Fruit fly (Drosophila melanogaster) whole organism, embryonic: ENCODE measurements around the gene Fas2.

Experiments
- CG11504 ChIP-seq: fragments of 200-800 bp; sonication (Bioruptor generic); optimal IDR thresholded peaks from 3 replicates; lab custom pipeline; 2019; ENCODE audit warnings: missing biosample characterization, mild to moderate bottlenecking, missing genetic modification characterization, moderate library complexity
- CG12299 ChIP-seq: fragments of 200-800 bp; sonication (Bioruptor generic); optimal IDR thresholded peaks from 2 replicates; lab custom pipeline; 2018; ENCODE audit warnings: missing biosample characterization, mild to moderate bottlenecking, missing genetic modification characterization
- CG13424 ChIP-seq: fragments of 200-800 bp; sonication (Bioruptor generic); optimal IDR thresholded peaks from 2 replicates; lab custom pipeline; 2019; ENCODE audit warnings: missing biosample characterization, mild to moderate bottlenecking, missing genetic modification characterization, moderate library complexity
- CG15696 ChIP-seq: fragments of 200-800 bp; sonication (Bioruptor generic); optimal IDR thresholded peaks from 2 replicates; lab custom pipeline; 2019; ENCODE audit warnings: missing biosample characterization, mild to moderate bottlenecking, missing genetic modification characterization, moderate library complexity
- CG1602 ChIP-seq: fragments of 200-800 bp; sonication (Bioruptor generic); optimal IDR thresholded peaks from 3 replicates; lab custom pipeline; 2016; ENCODE audit warnings: missing biosample characterization, missing genetic modification characterization
- CG17186 ChIP-seq: fragments of 200-800 bp; sonication (Bioruptor generic); optimal IDR thresholded peaks from 3 replicates; lab custom pipeline; 2017; ENCODE audit warnings: missing biosample characterization, missing genetic modification reagents, missing genetic modification characterization
- CG17359 ChIP-seq: fragments of 200-800 bp; sonication (Bioruptor generic); optimal IDR thresholded peaks from 3 replicates; lab custom pipeline; 2018; ENCODE audit warnings: missing biosample characterization, mild to moderate bottlenecking, missing genetic modification characterization, moderate library complexity
- CG1832 ChIP-seq: fragments of 200-800 bp; sonication (Bioruptor generic); optimal IDR thresholded peaks from 2 replicates; lab custom pipeline; 2017; ENCODE audit warnings: missing biosample characterization, mild to moderate bottlenecking, missing genetic modification characterization, inconsistent platforms
- CG18599 ChIP-seq: fragments of 200-800 bp; sonication (Bioruptor generic); optimal IDR thresholded peaks from 3 replicates; lab custom pipeline; 2017; ENCODE audit warnings: missing biosample characterization, missing genetic modification characterization, mild to moderate bottlenecking, moderate library complexity, missing genetic modification reagents
- CG2116 ChIP-seq: fragments of 200-800 bp; sonication (Bioruptor generic); optimal IDR thresholded peaks from 3 replicates; lab custom pipeline; 2018; ENCODE audit warnings: missing biosample characterization, mild to moderate bottlenecking, missing genetic modification characterization
- CG2199 ChIP-seq: fragments of 200-800 bp; sonication (Bioruptor generic); IDR thresholded peaks from 3 replicates; pipeline ENCODE4 v1.3.6; 2022; ENCODE audit warnings: missing biosample characterization, missing genetic modification characterization
- CG2889 ChIP-seq: fragments of 200-800 bp; sonication (Bioruptor generic); IDR thresholded peaks from 3 replicates; pipeline ENCODE4 v1.3.6; 2022; ENCODE audit warnings: missing biosample characterization, missing genetic modification characterization
- CG3281 ChIP-seq: fragments of 200-800 bp; sonication (Bioruptor generic); optimal IDR thresholded peaks from 3 replicates; lab custom pipeline; 2017; ENCODE audit warnings: missing biosample characterization, mild to moderate bottlenecking, missing genetic modification characterization
- CG4282 ChIP-seq: fragments of 200-800 bp; sonication (Bioruptor generic); optimal IDR thresholded peaks from 2 replicates; lab custom pipeline; 2016; ENCODE audit warnings: missing biosample characterization, missing genetic modification characterization
- CG6689 ChIP-seq: fragments of 200-800 bp; sonication (Bioruptor generic); IDR thresholded peaks from 2 replicates; pipeline ENCODE4 v1.3.6; 2022; ENCODE audit warnings: missing biosample characterization, missing genetic modification characterization
- CG8281 ChIP-seq: fragments of 200-800 bp; sonication (Bioruptor generic); optimal IDR thresholded peaks from 2 replicates; lab custom pipeline; 2018; ENCODE audit warnings: missing biosample characterization, mild to moderate bottlenecking, missing genetic modification characterization, moderate library complexity
- CG8478 ChIP-seq: fragments of >200 bp; optimal IDR thresholded peaks from 2 replicates; lab custom pipeline; 2018
- D19B ChIP-seq: fragments of 200-800 bp; sonication (Bioruptor generic); optimal IDR thresholded peaks from 2 replicates; lab custom pipeline; 2017; ENCODE audit warnings: missing biosample characterization, mild to moderate bottlenecking, missing genetic modification characterization
- Doc2 ChIP-seq: fragments of 200-800 bp; sonication (Bioruptor generic); IDR thresholded peaks from 2 replicates; pipeline ENCODE4 v1.3.6; 2022; ENCODE audit warnings: missing biosample characterization, missing genetic modification characterization
- Gug ChIP-seq: fragments of 200-800 bp; sonication (Bioruptor generic); IDR thresholded peaks from 4 replicates; pipeline ENCODE4 v1.3.6; 2022; ENCODE audit warnings: missing biosample characterization, missing genetic modification characterization
- HmgD ChIP-seq: fragments of 200-800 bp; sonication (Bioruptor generic); optimal IDR thresholded peaks from 3 replicates; lab custom pipeline; 2016; ENCODE audit warnings: missing biosample characterization, missing genetic modification characterization
- Hr51 ChIP-seq, 2 experiments: fragments of 200-800 bp; sonication (Bioruptor generic); optimal IDR thresholded peaks; 2 replicates in 1 of 2; 3 replicates in 1 of 2; lab custom pipeline; 2016 to 2018; ENCODE audit warnings: missing biosample characterization in 2 of 2, missing genetic modification characterization in 2 of 2, mild to moderate bottlenecking in 1 of 2, moderate library complexity in 1 of 2
- Jarid2 ChIP-seq: fragments of 200-800 bp; sonication (Bioruptor generic); optimal IDR thresholded peaks from 3 replicates; lab custom pipeline; 2017; ENCODE audit warnings: mild to moderate bottlenecking, missing biosample characterization, missing genetic modification reagents, missing genetic modification characterization
- Med ChIP-seq: fragments of 200-800 bp; sonication (Bioruptor generic); peaks from one replicate; lab custom pipeline; 2016; ENCODE audit warnings: missing biosample characterization, missing genetic modification characterization, mild to moderate bottlenecking, inconsistent platforms, moderate library complexity
- Nf-YC ChIP-seq: fragments of 200-800 bp; optimal IDR thresholded peaks from 3 replicates; lab custom pipeline; 2019; ENCODE audit warnings: missing biosample characterization, mild to moderate bottlenecking, missing genetic modification characterization, moderate library complexity
- Poxn ChIP-seq: fragments of 200-800 bp; sonication (Bioruptor generic); IDR thresholded peaks from 2 replicates; pipeline ENCODE4 v1.3.6; 2022; ENCODE audit warnings: missing biosample characterization, missing genetic modification characterization
- Scr ChIP-seq: fragments of 200-800 bp; sonication (Bioruptor generic); IDR thresholded peaks from 2 replicates; pipeline ENCODE4 v1.3.6; 2022; ENCODE audit warnings: missing biosample characterization, missing genetic modification characterization; ENCODE audit not compliant: partially characterized antibody
- Side ChIP-seq: fragments of 200-800 bp; sonication (Bioruptor generic); optimal IDR thresholded peaks from 2 replicates; lab custom pipeline; 2016; ENCODE audit warnings: missing biosample characterization, missing genetic modification characterization
- Sin3A ChIP-seq: fragments of >200 bp; optimal IDR thresholded peaks from 2 replicates; lab custom pipeline; 2018
- Sox100B ChIP-seq: fragments of 200-800 bp; sonication (Bioruptor generic); optimal IDR thresholded peaks from 3 replicates; lab custom pipeline; 2018; ENCODE audit warnings: missing biosample characterization, mild to moderate bottlenecking, missing genetic modification characterization
- Ssrp ChIP-seq: fragments of 200-800 bp; sonication (Bioruptor generic); optimal IDR thresholded peaks from 2 replicates; lab custom pipeline; 2018; ENCODE audit warnings: missing biosample characterization, mild to moderate bottlenecking, missing genetic modification characterization, moderate library complexity
- Taf1 ChIP-seq: fragments of 200-800 bp; sonication (Bioruptor generic); IDR thresholded peaks from 2 replicates; pipeline ENCODE4 v1.3.6; 2022; ENCODE audit warnings: missing biosample characterization, missing genetic modification characterization
- Trl ChIP-seq, 3 experiments: fragments of >200 bp in 2 of 3; fragments of 200-800 bp in 1 of 3; sonication (Bioruptor generic) in 1 of 3; optimal IDR thresholded peaks; 2 replicates in 1 of 3; 3 replicates in 2 of 3; lab custom pipeline; 2016 to 2017; ENCODE audit warnings: missing biosample characterization in 1 of 3, missing genetic modification characterization in 1 of 3
- Vsx1 ChIP-seq: fragments of 200-800 bp; sonication (Bioruptor generic); optimal IDR thresholded peaks from 2 replicates; lab custom pipeline; 2017; ENCODE audit warnings: missing biosample characterization, mild to moderate bottlenecking, missing genetic modification characterization, missing genetic modification reagents
- cad ChIP-seq: fragments of >200 bp; optimal IDR thresholded peaks from 2 replicates; lab custom pipeline; 2017; ENCODE audit warnings: missing biosample characterization, missing genetic modification characterization
- exex ChIP-seq: fragments of 200-800 bp; sonication (Bioruptor generic); optimal IDR thresholded peaks from 4 replicates; lab custom pipeline; 2018; ENCODE audit warnings: missing biosample characterization, mild to moderate bottlenecking, missing genetic modification characterization, moderate library complexity
- lola ChIP-seq, 3 experiments: fragments of >200 bp in 2 of 3; fragments of 200-800 bp in 1 of 3; sonication (Bioruptor generic) in 1 of 3; optimal IDR thresholded peaks; 2 replicates each; lab custom pipeline; 2017 to 2019; ENCODE audit warnings: missing biosample characterization in 3 of 3, missing genetic modification characterization in 3 of 3, mild to moderate bottlenecking in 1 of 3, moderate library complexity in 1 of 3
- mam ChIP-seq: fragments of 200-800 bp; sonication (Bioruptor generic); optimal IDR thresholded peaks from 3 replicates; lab custom pipeline; 2016; ENCODE audit warnings: missing biosample characterization, missing genetic modification characterization
- pros ChIP-seq: fragments of 200-800 bp; sonication (Bioruptor generic); optimal IDR thresholded peaks from 3 replicates; lab custom pipeline; 2019; ENCODE audit warnings: missing biosample characterization, mild to moderate bottlenecking, missing genetic modification characterization, moderate library complexity
- scrt ChIP-seq: fragments of 200-800 bp; sonication (Bioruptor generic); optimal IDR thresholded peaks from 2 replicates; lab custom pipeline; 2018; ENCODE audit warnings: missing biosample characterization, mild to moderate bottlenecking, missing genetic modification characterization, moderate library complexity
- sens ChIP-seq: fragments of 200-800 bp; sonication (Bioruptor generic); peaks from one replicate; lab custom pipeline; 2016; ENCODE audit warnings: missing biosample characterization, missing genetic modification characterization
- stwl ChIP-seq: fragments of 200-800 bp; sonication (Bioruptor generic); optimal IDR thresholded peaks from 3 replicates; lab custom pipeline; 2018; ENCODE audit warnings: missing biosample characterization, mild to moderate bottlenecking, missing genetic modification characterization, moderate library complexity

The Fas2 gene

dm6 chrX:4217294-4217693 is 11.4 kb upstream of the Fas2 start, which contains the start of gene CG15571:
Gene CG15571, minus strand, starts transcription at chrX:4217394.
- TF ChIP-seq Trl (optimal IDR thresholded peaks at IDR 0.05; lab: Kevin White, UChicago) (no peak), Trl (GFP tag; optimal IDR thresholded peaks at IDR 0.05; lab: Kevin White, UChicago) (no peak), CG15696 (tag; lab: Kevin White, UChicago) (no peak), CG2889 (GFP tag; lab: Robert Waterston, UW) (no peak), CG18599 (GFP tag; lab: Kevin White, UChicago) (no peak), Vsx1 (GFP tag; lab: Kevin White, UChicago) (no peak), CG17359 (tag; lab: Kevin White, UChicago) (no peak), lola (GFP tag; optimal IDR thresholded peaks at IDR 0.05; lab: Kevin White, UChicago) (no peak), Poxn (GFP tag; lab: Robert Waterston, UW) (no peak), CG6689 (GFP tag; lab: Robert Waterston, UW) (no peak), mam (no peak), CG17186 (no peak), cad (GFP tag; lab: Kevin White, UChicago) (no peak), exex (no peak), CG1602 (GFP tag; lab: Kevin White, UChicago) (no peak), CG4282 (no peak)

dm6 chrX:4214371-4214770 is 8.5 kb upstream of the Fas2 start:
- no peak for TF ChIP-seq CG12299 (tag; lab: Kevin White, UChicago)
- no peak for TF ChIP-seq Nf-YC (tag; lab: Kevin White, UChicago)
- peak; percentile 2 for TF ChIP-seq stwl (tag; lab: Kevin White, UChicago)
- TF ChIP-seq CG1832 (GFP tag; lab: Kevin White, UChicago), result no peak

dm6 chrX:4212725-4213124 is 6.8 kb upstream of the Fas2 start, which contains the start of gene CG43288:
Gene CG43288, plus strand, starts transcription at chrX:4213025.
- TF ChIP-seq Doc2 (no peak), CG3281 (GFP tag; lab: Kevin White, UChicago) (no peak), CG8281 (tag; lab: Kevin White, UChicago) (no peak), sens (GFP tag; lab: Kevin White, UChicago) (peak; percentile 12), Gug (GFP tag; lab: Robert Waterston, UW) (no peak), Taf1 (no peak)

DNA sequence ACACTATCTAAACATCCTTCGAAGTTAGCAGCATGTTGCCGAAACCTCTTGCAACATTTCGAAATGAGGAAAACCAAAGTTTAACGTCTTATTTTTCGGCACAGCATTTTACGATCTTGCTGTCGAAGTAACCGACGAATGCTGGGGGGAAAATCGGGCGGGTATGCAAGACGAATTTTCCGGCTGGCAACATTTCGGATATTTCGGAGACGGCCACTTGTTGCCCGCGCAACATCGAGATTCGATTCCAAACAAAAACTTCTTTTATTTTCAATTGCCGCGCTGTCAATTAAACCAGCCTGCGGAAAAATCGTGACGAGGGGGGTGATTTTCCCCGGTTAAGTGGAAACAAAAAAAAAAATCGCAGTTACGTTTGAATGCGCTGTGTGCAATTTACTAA is 871 bp upstream of the Fas2 start:
- TF ChIP-seq Side (GFP tag; lab: Kevin White, UChicago) (no peak), CG11504 (peak; percentile 88), pros (GFP tag; lab: Kevin White, UChicago) (peak; percentile 1), CG2199 (GFP tag; lab: Robert Waterston, UW) (0 out of 3 replicates have a peak, but pooled peaks have one; percentile 25), Jarid2 (GFP tag; lab: Kevin White, UChicago) (no peak), scrt (GFP tag; lab: Kevin White, UChicago) (peak; percentile 61), D19B (GFP tag; lab: Kevin White, UChicago) (no peak)

DNA sequence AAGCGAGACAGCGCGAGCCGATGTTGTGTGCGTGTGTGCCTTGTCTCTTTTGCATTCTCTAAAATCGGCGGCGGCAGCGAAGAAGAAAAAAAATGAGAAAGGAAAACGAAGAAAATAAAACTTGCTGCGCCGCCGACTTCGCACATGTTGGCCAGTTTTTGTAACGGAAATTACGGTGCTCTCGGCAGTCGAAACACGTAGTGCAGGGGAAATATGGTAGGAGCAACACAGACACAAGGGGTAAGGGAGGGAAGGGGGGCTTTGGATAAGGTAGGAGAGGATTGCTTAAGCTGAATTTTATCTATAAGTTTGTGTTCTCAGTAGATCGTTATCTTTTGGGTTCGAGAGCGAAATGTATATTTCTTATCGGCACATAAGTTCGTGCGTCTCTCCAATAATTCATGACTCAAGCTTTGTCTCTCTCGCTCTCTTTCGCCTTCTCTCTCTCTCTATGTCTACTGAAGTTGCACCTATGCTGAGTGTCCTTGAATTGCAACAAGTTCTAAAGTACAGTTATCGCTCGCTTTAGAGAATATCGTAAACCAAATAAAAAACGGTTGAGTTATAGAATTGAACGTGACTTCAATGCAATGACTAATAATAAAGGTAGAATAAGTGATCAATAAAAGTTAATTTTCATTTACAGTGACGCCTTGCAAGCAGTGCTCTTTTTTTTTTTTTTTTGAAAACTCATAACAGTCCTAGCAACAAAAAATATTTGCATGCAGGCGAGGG is 2.0 kb downstream of the Fas2 start:
- peak; percentile 53 to 67 for TF ChIP-seq Trl (optimal IDR thresholded peaks at IDR 0.05; lab: Kevin White, UChicago)
- TF ChIP-seq Trl (GFP tag; optimal IDR thresholded peaks at IDR 0.05; lab: Kevin White, UChicago), result no peak
- no peak for TF ChIP-seq CG2116 (GFP tag; lab: Kevin White, UChicago)
- no peak for TF ChIP-seq Hr51 (GFP tag; optimal IDR thresholded peaks at IDR 0.05; lab: Kevin White, UChicago)
- no peak for TF ChIP-seq Nf-YC (tag; lab: Kevin White, UChicago)
- peak; percentile 12 for TF ChIP-seq Med (GFP tag; lab: Kevin White, UChicago)
- no peak for TF ChIP-seq Scr (GFP tag; lab: Robert Waterston, UW)
- no peak for TF ChIP-seq CG13424 (tag; lab: Kevin White, UChicago)
- peak; percentile 36 for TF ChIP-seq CG11504
- TF ChIP-seq CG8478 (lab: Kevin White, UChicago), result no peak
- TF ChIP-seq CG2889 (GFP tag; lab: Robert Waterston, UW), result no peak
- no peak for TF ChIP-seq HmgD (GFP tag; lab: Kevin White, UChicago)
- TF ChIP-seq stwl (tag; lab: Kevin White, UChicago), result no peak
- no peak for TF ChIP-seq Sin3A
- no peak for TF ChIP-seq Sox100B
- peak; percentile 4 for TF ChIP-seq pros (GFP tag; lab: Kevin White, UChicago)
- TF ChIP-seq Ssrp (tag; lab: Kevin White, UChicago), result no peak
